Worm (Caenorhabditis elegans): ENCODE data around the gene ivd-1.
A peak's percentile ranks its signal among the peaks of the same experiment; 100 is the strongest.

The ivd-1 gene

ce11 chrIV:5086961-5087326 is 1.7 kb downstream of the ivd-1 start (continued):
- no peak for TF ChIP-seq hif-1 (tag; optimal IDR thresholded peaks at IDR 0.05)
- no peak for TF ChIP-seq aha-1 (tag)
- TF ChIP-seq ama-1 (optimal IDR thresholded peaks at IDR 0.05), result peak; percentile 4
- no peak for TF ChIP-seq lin-29 (GFP tag; IDR thresholded peaks at IDR 0.05)
- TF ChIP-seq zfp-2 (tag; optimal IDR thresholded peaks at IDR 0.05), result no peak
- no peak for TF ChIP-seq nhr-111 (GFP tag; optimal IDR thresholded peaks at IDR 0.05)
- no peak for TF ChIP-seq Y48G9A.11 (GFP tag; IDR thresholded peaks at IDR 0.05)
- TF ChIP-seq R02D3.7 (tag; optimal IDR thresholded peaks at IDR 0.05), result no peak
- TF ChIP-seq ceh-20 (GFP tag; IDR thresholded peaks at IDR 0.05), result peak; percentile 46; the same call in 1 of the 2 replicates
- TF ChIP-seq F37D6.2 (tag; optimal IDR thresholded peaks at IDR 0.05), result no peak
- no peak for TF ChIP-seq spr-1 (tag; optimal IDR thresholded peaks at IDR 0.05)
- 0 out of 2 replicates have a peak, but pooled peaks have one; percentile 50 for TF ChIP-seq zfp-3 (GFP tag; conservative IDR thresholded peaks at IDR 0.05)
- TF ChIP-seq pqm-1 (tag; optimal IDR thresholded peaks at IDR 0.05), result no peak
- TF ChIP-seq F26F4.8 (GFP tag; conservative IDR thresholded peaks at IDR 0.05), result no peak
- no peak for TF ChIP-seq nhr-77 (tag; optimal IDR thresholded peaks at IDR 0.05)
- no peak for TF ChIP-seq daf-19 (GFP tag; conservative IDR thresholded peaks at IDR 0.05)
- TF ChIP-seq tag-97 (GFP tag; IDR thresholded peaks at IDR 0.05), result no peak
- no peak for TF ChIP-seq dmd-9 (GFP tag; IDR thresholded peaks at IDR 0.05)
- no peak for TF ChIP-seq nhr-42 (GFP tag; IDR thresholded peaks at IDR 0.05)
- TF ChIP-seq nhr-41 (GFP tag; IDR thresholded peaks at IDR 0.05), result no peak
- 0 out of 2 replicates have a peak, but pooled peaks have one; percentile 9 for TF ChIP-seq Y75B8A.6 (GFP tag; IDR thresholded peaks at IDR 0.05)
- no peak for TF ChIP-seq nhr-76 (tag; optimal IDR thresholded peaks at IDR 0.05)
- TF ChIP-seq mxl-3 (GFP tag; optimal IDR thresholded peaks at IDR 0.05), result no peak
- TF ChIP-seq F44E2.7 (GFP tag; IDR thresholded peaks at IDR 0.05), result no peak
- TF ChIP-seq ceh-82 (tag; optimal IDR thresholded peaks at IDR 0.05), result no peak
- no peak for TF ChIP-seq nhr-11 (tag; optimal IDR thresholded peaks at IDR 0.05)
- no peak for TF ChIP-seq lin-39 (tag; optimal IDR thresholded peaks at IDR 0.05)
- no peak for TF ChIP-seq unc-130 (GFP tag; optimal IDR thresholded peaks at IDR 0.05)
- TF ChIP-seq nhr-28 (tag; optimal IDR thresholded peaks at IDR 0.05), result no peak
- TF ChIP-seq nhr-48 (tag; optimal IDR thresholded peaks at IDR 0.05), result no peak
- no peak for TF ChIP-seq mes-2 (tag; optimal IDR thresholded peaks at IDR 0.05; ENCODE audit: poor library complexity, severe bottlenecking)
- TF ChIP-seq dmd-8 (GFP tag; IDR thresholded peaks at IDR 0.05), result 0 out of 2 replicates have a peak, but pooled peaks have one; percentile 37
- TF ChIP-seq ZK337.2 (GFP tag; IDR thresholded peaks at IDR 0.05), result no peak
- peak; percentile 12; the same call in 1 of the 2 replicates for TF ChIP-seq dmd-6 (GFP tag; IDR thresholded peaks at IDR 0.05)
- TF ChIP-seq snpc-1.2 (GFP tag; IDR thresholded peaks at IDR 0.05), result peak; percentile 11; the same call in 1 of the 2 replicates
- TF ChIP-seq hlh-11 (tag; optimal IDR thresholded peaks at IDR 0.05), result no peak
- no peak for TF ChIP-seq hlh-30 (tag; optimal IDR thresholded peaks at IDR 0.05; ENCODE audit: insufficient read depth)
- no peak for TF ChIP-seq duxl-1 (tag; optimal IDR thresholded peaks at IDR 0.05; ENCODE audit: poor library complexity)
- no peak for TF ChIP-seq mxl-2 (GFP tag; conservative IDR thresholded peaks at IDR 0.05)
- peak; percentile 18 for TF ChIP-seq egl-43 (GFP tag; IDR thresholded peaks at IDR 0.05)
- no peak for TF ChIP-seq skn-1 (tag; optimal IDR thresholded peaks at IDR 0.05)
- no peak for TF ChIP-seq ces-1 (GFP tag; optimal IDR thresholded peaks at IDR 0.05)
- no peak for TF ChIP-seq ceh-44 (GFP tag; IDR thresholded peaks at IDR 0.05)
- peak; percentile 11 for TF ChIP-seq rbr-2 (tag; optimal IDR thresholded peaks at IDR 0.05)
- no peak; the same call in 1 of the 2 replicates for TF ChIP-seq T26A8.4 (GFP tag; IDR thresholded peaks at IDR 0.05)
- no peak for TF ChIP-seq lin-13 (GFP tag; optimal IDR thresholded peaks at IDR 0.05)
- TF ChIP-seq fkh-10 (GFP tag; optimal IDR thresholded peaks at IDR 0.05), result no peak
- TF ChIP-seq aly-2 (tag; optimal IDR thresholded peaks at IDR 0.05), result no peak
- TF ChIP-seq pha-4 (GFP tag; IDR thresholded peaks at IDR 0.05), result no peak; the same call in 1 of the 2 replicates
- no peak for TF ChIP-seq pha-4 (tag; optimal IDR thresholded peaks at IDR 0.05)
- TF ChIP-seq unc-39 (tag; optimal IDR thresholded peaks at IDR 0.05), result no peak
- no peak for TF ChIP-seq nhr-6 (tag; optimal IDR thresholded peaks at IDR 0.05)
- no peak for TF ChIP-seq ztf-11 (tag; optimal IDR thresholded peaks at IDR 0.05)
